Worm (Caenorhabditis elegans): ENCODE results near the gene igcm-3.

igcm-3 gene

ce11 chrX:2688583-2689220 lies 17.0 kb downstream of the igcm-3 start, which contains the start of gene T14G11.1 (continued):
- peak; percentile 53; the same call in 1 of the 2 replicates for TF ChIP-seq T26A8.4 (GFP tag; IDR thresholded peaks at IDR 0.05)
- TF ChIP-seq aha-1 (tag) = no peak
- no peak for TF ChIP-seq ces-1 (GFP tag; optimal IDR thresholded peaks at IDR 0.05)
- no peak for TF ChIP-seq Y105C5A.15 (GFP tag; IDR thresholded peaks at IDR 0.05)
- peak; percentile 43 for TF ChIP-seq lin-13 (GFP tag; optimal IDR thresholded peaks at IDR 0.05)
- peak; percentile 82 for TF ChIP-seq mep-1 (tag; optimal IDR thresholded peaks at IDR 0.05)
- no peak for TF ChIP-seq nhr-42 (GFP tag; IDR thresholded peaks at IDR 0.05)
- peak; percentile 36 for TF ChIP-seq dpl-1 (GFP tag; optimal IDR thresholded peaks at IDR 0.05)
- TF ChIP-seq F44E2.7 (GFP tag; IDR thresholded peaks at IDR 0.05) = no peak
- peak; percentile 70 for TF ChIP-seq fkh-10 (GFP tag; optimal IDR thresholded peaks at IDR 0.05)
- no peak for TF ChIP-seq nhr-102 (tag; optimal IDR thresholded peaks at IDR 0.05)
- peak; percentile 21 for TF ChIP-seq nhr-6 (tag; optimal IDR thresholded peaks at IDR 0.05)
- TF ChIP-seq ceh-44 (GFP tag; IDR thresholded peaks at IDR 0.05) = no peak
- TF ChIP-seq rbr-2 (tag; optimal IDR thresholded peaks at IDR 0.05) = peak; percentile 74
- no peak for TF ChIP-seq pha-4 (GFP tag; IDR thresholded peaks at IDR 0.05)
- peak; percentile 7 for TF ChIP-seq pha-4 (tag; optimal IDR thresholded peaks at IDR 0.05)
- TF ChIP-seq ctbp-1 (GFP tag; IDR thresholded peaks at IDR 0.05) = no peak
- no peak for TF ChIP-seq ztf-11 (tag; optimal IDR thresholded peaks at IDR 0.05)
- TF ChIP-seq daf-8 (GFP tag; IDR thresholded peaks at IDR 0.05) = no peak
- TF ChIP-seq tra-1 (GFP tag; IDR thresholded peaks at IDR 0.05) = no peak
- no peak for TF ChIP-seq Y75B8A.6 (GFP tag; IDR thresholded peaks at IDR 0.05)
- TF ChIP-seq Y48G9A.11 (GFP tag; IDR thresholded peaks at IDR 0.05) = no peak
- TF ChIP-seq unc-130 (GFP tag; optimal IDR thresholded peaks at IDR 0.05) = no peak
- TF ChIP-seq set-16 (GFP tag; IDR thresholded peaks at IDR 0.05) = peak; percentile 34; the same call in 1 of the 2 replicates
- no peak for TF ChIP-seq Y5F2A.4 (GFP tag; optimal IDR thresholded peaks at IDR 0.05)
- TF ChIP-seq lin-38 (GFP tag; IDR thresholded peaks at IDR 0.05) = no peak
- no peak for TF ChIP-seq jun-1 (tag; optimal IDR thresholded peaks at IDR 0.05)
- TF ChIP-seq D1046.2 (GFP tag; IDR thresholded peaks at IDR 0.05) = no peak
- no peak for TF ChIP-seq saeg-2 (GFP tag; IDR thresholded peaks at IDR 0.05)
- TF ChIP-seq lin-15B (tag; optimal IDR thresholded peaks at IDR 0.05) = no peak
- TF ChIP-seq madf-9 (GFP tag; conservative IDR thresholded peaks at IDR 0.05) = no peak
- no peak for TF ChIP-seq fos-1 (tag; optimal IDR thresholded peaks at IDR 0.05)
- TF ChIP-seq hmg-1.1 (GFP tag; IDR thresholded peaks at IDR 0.05) = peak; percentile 82
- no peak for TF ChIP-seq T20F7.1 (GFP tag; optimal IDR thresholded peaks at IDR 0.05)
- no peak for TF ChIP-seq gei-8 (GFP tag; optimal IDR thresholded peaks at IDR 0.05)
- peak; percentile 62 for TF ChIP-seq nhr-28 (tag; optimal IDR thresholded peaks at IDR 0.05)
- TF ChIP-seq lim-7 (GFP tag; IDR thresholded peaks at IDR 0.05) = no peak
- no peak for TF ChIP-seq aly-2 (tag; optimal IDR thresholded peaks at IDR 0.05)
- TF ChIP-seq pqm-1 (tag; optimal IDR thresholded peaks at IDR 0.05) = no peak
- TF ChIP-seq dve-1 (tag; optimal IDR thresholded peaks at IDR 0.05; ENCODE audit: insufficient read depth) = peak; percentile 69
- TF ChIP-seq zfp-3 (GFP tag; conservative IDR thresholded peaks at IDR 0.05) = no peak
- no peak for TF ChIP-seq ZK337.2 (GFP tag; IDR thresholded peaks at IDR 0.05)
- TF ChIP-seq nhr-41 (GFP tag; IDR thresholded peaks at IDR 0.05) = no peak
- TF ChIP-seq daf-12 (tag; optimal IDR thresholded peaks at IDR 0.05) = no peak
- no peak for TF ChIP-seq mxl-2 (GFP tag; conservative IDR thresholded peaks at IDR 0.05)
- TF ChIP-seq php-3 (GFP tag; IDR thresholded peaks at IDR 0.05) = no peak
- TF ChIP-seq lin-1 (GFP tag; IDR thresholded peaks at IDR 0.05) = no peak
- TF ChIP-seq egl-27 (tag; optimal IDR thresholded peaks at IDR 0.05) = no peak
- TF ChIP-seq cey-2 (tag; optimal IDR thresholded peaks at IDR 0.05; ENCODE audit: borderline replicate concordance, insufficient read depth) = no peak
- TF ChIP-seq dmd-8 (GFP tag; IDR thresholded peaks at IDR 0.05) = no peak
- no peak for TF ChIP-seq mdt-29 (GFP tag; IDR thresholded peaks at IDR 0.05)
- no peak for TF ChIP-seq ceh-82 (tag; optimal IDR thresholded peaks at IDR 0.05)

Data from whole organism, L4 larva.